Worm (Caenorhabditis elegans) whole organism, L2 larva: ENCODE data around the gene btbd-10.

ENCODE experiments used
- Y55F3AM.14 ChIP-seq: fragments of 200-800 bp; sonication (Bioruptor generic); optimal IDR thresholded peaks from 2 replicates; lab custom pipeline; 2018; ENCODE audit warnings: mild to moderate bottlenecking, missing genetic modification characterization, missing compliant biosample characterization
- ama-1 ChIP-seq: fragments of 150-350 bp; optimal IDR thresholded peaks from 2 replicates; lab custom pipeline; 2018; ENCODE audit warnings: inconsistent platforms
- dmd-4 ChIP-seq: sonication (generic microtip); optimal IDR thresholded peaks from 2 replicates; lab custom pipeline; 2017; ENCODE audit warnings: missing biosample characterization, missing genetic modification characterization
- egl-27 ChIP-seq: sonication (generic microtip); optimal IDR thresholded peaks from 3 replicates; lab custom pipeline; 2017; ENCODE audit warnings: missing biosample characterization, missing genetic modification reagents, missing genetic modification characterization
- fos-1 ChIP-seq: fragments of 150-350 bp; optimal IDR thresholded peaks from 2 replicates; lab custom pipeline; 2014; ENCODE audit warnings: missing biosample characterization, missing genetic modification characterization
- lin-13 ChIP-seq: fragments of 150-350 bp; optimal IDR thresholded peaks from 2 replicates; lab custom pipeline; 2014; ENCODE audit warnings: missing biosample characterization, missing genetic modification reagents, missing genetic modification characterization
- nhr-12 ChIP-seq: fragments of 150-350 bp; optimal IDR thresholded peaks from 2 replicates; lab custom pipeline; 2014; ENCODE audit warnings: missing biosample characterization, missing genetic modification characterization
- nhr-237 ChIP-seq: fragments of 150-350 bp; optimal IDR thresholded peaks from 2 replicates; lab custom pipeline; 2014; ENCODE audit warnings: missing biosample characterization, missing genetic modification characterization
- snpc-4 ChIP-seq: fragments of 150-350 bp; optimal IDR thresholded peaks from 2 replicates; lab custom pipeline; 2014; ENCODE audit warnings: missing biosample characterization, missing genetic modification characterization

- TF ChIP-seq Y55F3AM.14 (GFP tag; lab: Kevin White, UChicago) (no peak), dmd-4 (tag; lab: Kevin White, UChicago) (no peak), nhr-237 (tag; lab: Kevin White, UChicago) (no peak), nhr-12 (tag; lab: Kevin White, UChicago) (no peak), lin-13 (no peak), snpc-4 (tag; lab: Kevin White, UChicago) (no peak), egl-27 (tag; lab: Kevin White, UChicago) (no peak), fos-1 (tag; lab: Kevin White, UChicago) (peak; percentile 27), ama-1 (lab: Kevin White, UChicago) (peak; percentile 81)
Observed at ce11 chrII:4866045-4866444, 38.8 kb upstream of the btbd-10 start.
